Fruit fly (Drosophila melanogaster) whole organism, adult: ENCODE data around the gene CG33703.

ENCODE experiments used
- tj ChIP-seq: fragments of 200-800 bp; sonication (Bioruptor generic); optimal IDR thresholded peaks from 3 replicates; lab custom pipeline; 2017; ENCODE audit warnings: missing biosample characterization, mild to moderate bottlenecking, missing genetic modification characterization, moderate library complexity
- toe ChIP-seq: fragments of 200-800 bp; sonication (Bioruptor generic); optimal IDR thresholded peaks from 2 replicates; lab custom pipeline; 2016; ENCODE audit warnings: missing biosample characterization, missing genetic modification characterization

DNA sequence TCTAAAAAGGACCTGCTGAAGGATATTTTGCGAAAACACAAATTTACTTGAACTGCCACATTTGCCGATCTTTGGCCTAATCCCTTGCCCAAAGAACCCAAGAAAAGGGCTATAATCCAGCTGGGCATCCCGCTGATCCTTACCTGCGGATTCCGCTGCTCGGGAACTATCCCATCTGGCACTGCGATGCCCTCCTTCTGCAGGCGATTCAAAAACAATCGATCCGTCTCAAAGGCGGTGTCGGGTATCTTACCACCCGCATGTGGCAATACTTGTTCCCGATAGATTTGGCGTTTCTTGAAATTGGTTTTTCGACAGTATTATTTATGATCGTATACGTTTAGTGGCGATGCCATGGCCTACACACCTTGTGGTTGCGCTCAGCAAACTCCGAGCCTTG lies 21.1 kb downstream of the CG33703 start:
- TF ChIP-seq tj (GFP tag; lab: Kevin White, UChicago) (no peak), toe (no peak)
